Fruit fly (Drosophila melanogaster): ENCODE data around the gene CG32982.
A peak's percentile ranks its signal among the peaks of the same experiment; 100 is the strongest.

Gene CG32982

dm6 chr2L:9210864-9211701, 85.5 kb downstream of the CG32982 start (continued):
- TF ChIP-seq slp2 (GFP tag; optimal IDR thresholded peaks at IDR 0.05) (peak; percentile 11), Dip2 (GFP tag; IDR thresholded peaks at IDR 0.05) (no peak), Pdp1 (GFP tag; optimal IDR thresholded peaks at IDR 0.05) (peak in 1 of 2 experiments; percentile 25), CG11560 (tag; IDR thresholded peaks at IDR 0.05) (0 out of 3 replicates have a peak, but pooled peaks have one; percentile 33), CG6813 (GFP tag; optimal IDR thresholded peaks at IDR 0.05) (peak; percentile 20), eve (GFP tag; optimal IDR thresholded peaks at IDR 0.05) (peak in 1 of 2 experiments; percentile 84), twi (tag; optimal IDR thresholded peaks at IDR 0.05) (no peak), CG3847 (GFP tag; IDR thresholded peaks at IDR 0.05) (no peak), dati (GFP tag; IDR thresholded peaks at IDR 0.05) (no peak), sd (tag; optimal IDR thresholded peaks at IDR 0.05) (peak; percentile 35), CG7786 (GFP tag; optimal IDR thresholded peaks at IDR 0.05) (peak; percentile 20), Lhr (GFP tag; optimal IDR thresholded peaks at IDR 0.05) (peak; percentile 38), CG11247 (GFP tag; IDR thresholded peaks at IDR 0.05) (peak; percentile 32; the same call in 1 of the 2 replicates), CG9797 (GFP tag; optimal IDR thresholded peaks at IDR 0.05) (no peak), CG14441 (GFP tag; IDR thresholded peaks at IDR 0.05) (peak; percentile 69), CG8765 (GFP tag; IDR thresholded peaks at IDR 0.05) (no peak), CG10654 (GFP tag; optimal IDR thresholded peaks at IDR 0.05) (peak; percentile 9), Asciz (GFP tag; optimal IDR thresholded peaks at IDR 0.05) (peak; percentile 54), row (GFP tag; IDR thresholded peaks at IDR 0.05) (peak; percentile 70), Hr51 (GFP tag; optimal IDR thresholded peaks at IDR 0.05) (peak in 1 of 2 experiments; percentile 73), CG17802 (tag; optimal IDR thresholded peaks at IDR 0.05) (no peak), nerfin-1 (tag; optimal IDR thresholded peaks at IDR 0.05) (peak; percentile 25), Hsf (GFP tag; optimal IDR thresholded peaks at IDR 0.05) (peak; percentile 64), Sry-δ (GFP tag; optimal IDR thresholded peaks at IDR 0.05) (no peak), CG31224 (GFP tag; IDR thresholded peaks at IDR 0.05) (0 out of 2 replicates have a peak, but pooled peaks have one; percentile 26), sisA (GFP tag; IDR thresholded peaks at IDR 0.05) (no peak), CG15601 (tag; optimal IDR thresholded peaks at IDR 0.05) (peak; percentile 66), dmrt99B (tag; optimal IDR thresholded peaks at IDR 0.05) (peak; percentile 72), otp (GFP tag; IDR thresholded peaks at IDR 0.05) (no peak), insv (GFP tag; optimal IDR thresholded peaks at IDR 0.05) (no peak), al (GFP tag; IDR thresholded peaks at IDR 0.05) (peak; percentile 32; the same call in 1 of the 2 replicates), BtbVII (GFP tag; optimal IDR thresholded peaks at IDR 0.05) (peak; percentile 59), dimm (GFP tag; IDR thresholded peaks at IDR 0.05) (no peak), bowl (GFP tag; IDR thresholded peaks at IDR 0.05) (peak; percentile 16; the same call in 1 of the 2 replicates), Dp (GFP tag; optimal IDR thresholded peaks at IDR 0.05) (no peak), HLH4C (GFP tag; IDR thresholded peaks at IDR 0.05; ENCODE audit: partially characterized antibody) (no peak), CG4707 (GFP tag; optimal IDR thresholded peaks at IDR 0.05) (peak; percentile 19), CG6689 (GFP tag; IDR thresholded peaks at IDR 0.05) (peak; percentile 63), inv (GFP tag; IDR thresholded peaks at IDR 0.05; ENCODE audit: partially characterized antibody) (no peak), tgo (GFP tag; IDR thresholded peaks at IDR 0.05) (peak; percentile 75; the same call in 2 of the 3 replicates), CG11695 (GFP tag; IDR thresholded peaks at IDR 0.05) (no peak), Mes4 (GFP tag; optimal IDR thresholded peaks at IDR 0.05) (no peak), CG31365 (tag; optimal IDR thresholded peaks at IDR 0.05) (no peak), Opbp (GFP tag; IDR thresholded peaks at IDR 0.05; ENCODE audit: partially characterized antibody) (no peak), hth (optimal IDR thresholded peaks at IDR 0.05) (no peak), CG43689 (GFP tag; IDR thresholded peaks at IDR 0.05) (no peak), Atf3 (GFP tag; optimal IDR thresholded peaks at IDR 0.05) (no peak), CG2202 (tag; optimal IDR thresholded peaks at IDR 0.05) (peak; percentile 8), zen (tag; optimal IDR thresholded peaks at IDR 0.05) (no peak)

Data from whole organism, embryonic.